Worm (Caenorhabditis elegans): Measurements from ENCODE around the gene sma-1.

sma-1 gene

DNA sequence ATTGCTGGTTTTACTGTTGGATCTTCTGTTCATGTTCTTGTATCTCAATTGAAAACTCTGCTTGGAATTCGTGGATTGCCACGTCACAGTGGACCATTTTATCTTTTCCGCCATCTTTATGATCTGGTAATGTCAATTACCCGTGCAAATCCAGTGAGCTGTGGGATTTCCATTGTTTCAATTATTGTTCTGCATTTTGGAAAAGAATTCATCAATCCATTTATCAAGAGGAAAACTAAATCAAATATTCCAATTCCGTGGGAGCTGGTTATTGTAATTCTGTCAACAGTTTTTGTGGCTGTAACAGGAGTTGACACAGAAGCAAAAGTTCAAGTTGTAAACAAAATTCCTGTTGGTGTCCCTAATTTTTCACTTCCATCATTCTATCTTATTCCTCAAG lies 22.6 kb upstream of the sma-1 start:
- TF ChIP-seq unc-62 (GFP tag; optimal IDR thresholded peaks at IDR 0.05 in 1 of 2) (peak in 1 of 2 experiments; percentile 92), unc-62 (tag; optimal IDR thresholded peaks at IDR 0.05) (no peak), ztf-11 (tag; optimal IDR thresholded peaks at IDR 0.05) (no peak)

DNA sequence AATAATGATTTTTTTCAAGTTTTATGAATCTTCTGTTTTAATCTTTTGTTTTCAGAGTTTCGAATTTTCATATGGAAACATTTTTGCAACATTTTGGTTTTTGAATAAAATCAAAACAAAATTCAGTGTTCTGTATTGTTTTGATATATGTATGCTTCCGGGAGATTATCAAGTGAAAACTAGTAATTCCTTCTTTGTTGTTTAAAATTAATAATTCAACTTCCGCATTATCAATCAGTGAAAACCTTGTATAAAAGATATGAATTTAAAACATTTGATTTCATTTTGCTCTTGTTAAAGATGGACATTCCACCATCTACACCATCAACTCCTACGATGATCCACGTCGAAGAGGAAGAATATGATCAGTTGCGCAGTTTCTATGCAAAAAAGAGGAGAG lies 19.5 kb upstream of the sma-1 start, which contains the start of gene sulp-5:
Gene sulp-5 (plus strand): TSS at position 301 of the 400 bp plus-strand sequence.
- no peak for TF ChIP-seq hmg-1.1 (GFP tag; IDR thresholded peaks at IDR 0.05)
- no peak for TF ChIP-seq R02D3.7 (tag; optimal IDR thresholded peaks at IDR 0.05)
- TF ChIP-seq arid-1 (GFP tag; conservative IDR thresholded peaks at IDR 0.05): no peak
- TF ChIP-seq nhr-42 (GFP tag; IDR thresholded peaks at IDR 0.05): no peak

DNA sequence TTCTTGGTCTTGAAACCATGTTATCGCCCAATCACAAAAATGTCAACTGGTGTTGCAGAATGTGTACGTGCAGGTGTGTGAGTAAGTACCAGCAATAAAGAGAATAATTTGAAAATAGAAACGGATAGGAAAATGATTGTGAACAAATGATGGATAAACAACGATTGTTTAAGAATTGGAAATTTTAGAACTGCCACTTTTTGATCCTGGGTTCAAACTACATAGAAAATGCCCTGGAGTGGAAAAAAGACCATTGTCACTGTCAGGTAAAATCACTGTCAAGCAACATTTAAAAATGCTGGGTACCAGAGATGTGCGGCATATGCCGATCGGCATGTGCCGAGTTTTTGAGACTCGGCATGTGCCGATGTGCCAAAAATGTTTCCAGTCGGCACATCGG lies 16.0 kb upstream of the sma-1 start:
- peak in 1 of 2 experiments; percentile 7 for TF ChIP-seq mdl-1 (tag; optimal IDR thresholded peaks at IDR 0.05)
- TF ChIP-seq nhr-28 (tag; optimal IDR thresholded peaks at IDR 0.05): peak; percentile 33
- peak in 1 of 2 experiments; percentile 92 for TF ChIP-seq unc-62 (GFP tag; optimal IDR thresholded peaks at IDR 0.05 in 1 of 2)
- TF ChIP-seq unc-62 (tag; optimal IDR thresholded peaks at IDR 0.05): no peak
- no peak for TF ChIP-seq lin-39 (tag; optimal IDR thresholded peaks at IDR 0.05)

DNA sequence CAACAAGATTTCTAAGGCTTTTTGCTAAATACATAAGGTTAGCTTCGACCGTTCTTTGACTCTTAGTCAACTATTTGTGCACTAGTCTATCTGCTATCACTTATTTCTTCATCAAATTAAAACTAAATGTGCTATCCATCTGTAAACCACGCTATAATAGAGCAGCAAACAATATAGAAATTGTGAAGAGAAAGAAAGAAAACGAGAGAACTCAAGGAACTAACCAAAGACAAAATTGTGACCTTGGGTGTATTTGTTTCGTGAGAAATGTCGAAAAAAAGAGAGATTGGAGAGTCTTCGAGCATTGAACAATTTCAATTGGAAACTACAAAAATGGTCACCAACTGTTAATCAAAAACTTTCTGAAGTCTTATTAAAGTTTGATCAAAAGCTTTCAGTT lies 14.2 kb upstream of the sma-1 start:
- TF ChIP-seq jun-1 (tag; optimal IDR thresholded peaks at IDR 0.05) (no peak), hif-1 (tag; optimal IDR thresholded peaks at IDR 0.05) (no peak), zag-1 (tag; optimal IDR thresholded peaks at IDR 0.05) (no peak), zfp-2 (tag; optimal IDR thresholded peaks at IDR 0.05) (no peak), hlh-30 (tag; optimal IDR thresholded peaks at IDR 0.05; ENCODE audit: insufficient read depth) (peak; percentile 18), rbr-2 (tag; optimal IDR thresholded peaks at IDR 0.05) (no peak), fos-1 (tag; optimal IDR thresholded peaks at IDR 0.05) (no peak), mep-1 (tag; optimal IDR thresholded peaks at IDR 0.05) (peak; percentile 28), ZK337.2 (GFP tag; IDR thresholded peaks at IDR 0.05) (no peak), F26F4.8 (GFP tag; conservative IDR thresholded peaks at IDR 0.05) (no peak), daf-16 (GFP tag; optimal IDR thresholded peaks at IDR 0.05) (no peak), daf-16 (tag; optimal IDR thresholded peaks at IDR 0.05) (peak; percentile 82), nhr-28 (tag; optimal IDR thresholded peaks at IDR 0.05) (peak; percentile 84), pqm-1 (tag; optimal IDR thresholded peaks at IDR 0.05) (peak; percentile 29), Y5F2A.4 (GFP tag; optimal IDR thresholded peaks at IDR 0.05) (no peak), dmd-6 (GFP tag; IDR thresholded peaks at IDR 0.05) (peak; percentile 83), dve-1 (tag; optimal IDR thresholded peaks at IDR 0.05; ENCODE audit: insufficient read depth) (peak; percentile 77), arid-1 (GFP tag; conservative IDR thresholded peaks at IDR 0.05) (no peak), F49E8.2 (tag; optimal IDR thresholded peaks at IDR 0.05; ENCODE audit: borderline replicate concordance) (no peak), ceh-20 (GFP tag; IDR thresholded peaks at IDR 0.05) (no peak), nhr-77 (tag; optimal IDR thresholded peaks at IDR 0.05) (peak; percentile 80), unc-39 (tag; optimal IDR thresholded peaks at IDR 0.05) (no peak), mdl-1 (tag; optimal IDR thresholded peaks at IDR 0.05) (peak in 1 of 2 experiments; percentile 56)

DNA sequence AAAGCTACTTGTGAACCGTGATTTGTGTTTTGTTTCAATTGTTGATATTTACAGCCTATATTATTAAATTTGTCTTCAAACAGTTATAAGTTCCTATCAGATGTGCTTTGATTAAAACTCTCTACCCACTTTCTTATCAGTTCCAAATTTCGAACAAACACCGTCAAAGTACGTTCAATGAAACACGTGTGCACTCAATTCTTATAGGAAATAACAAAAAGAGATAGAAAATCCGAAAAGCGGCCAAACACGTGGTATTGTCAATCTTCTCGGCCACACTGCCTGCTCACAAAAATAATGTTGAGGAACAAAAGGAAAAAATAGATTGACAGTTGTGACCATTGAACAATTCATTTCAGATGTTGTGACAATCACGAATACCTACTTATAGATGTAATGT lies 13.3 kb upstream of the sma-1 start:
- TF ChIP-seq php-3 (GFP tag; IDR thresholded peaks at IDR 0.05): no peak
- TF ChIP-seq hlh-11 (tag; optimal IDR thresholded peaks at IDR 0.05): peak; percentile 92
- TF ChIP-seq ZK337.2 (GFP tag; IDR thresholded peaks at IDR 0.05): no peak
- TF ChIP-seq gei-8 (GFP tag; optimal IDR thresholded peaks at IDR 0.05): no peak
- no peak for TF ChIP-seq arid-1 (GFP tag; conservative IDR thresholded peaks at IDR 0.05)
- no peak for TF ChIP-seq zip-11 (GFP tag; IDR thresholded peaks at IDR 0.05)
- peak; percentile 73 for TF ChIP-seq nhr-10 (tag; optimal IDR thresholded peaks at IDR 0.05)
- peak in 1 of 2 experiments; percentile 93 for TF ChIP-seq mdl-1 (tag; optimal IDR thresholded peaks at IDR 0.05)
- no peak for TF ChIP-seq ZK546.5 (tag; optimal IDR thresholded peaks at IDR 0.05)
- TF ChIP-seq daf-8 (GFP tag; IDR thresholded peaks at IDR 0.05): no peak
- peak; percentile 75; the same call in 1 of the 2 replicates for TF ChIP-seq mdt-29 (GFP tag; IDR thresholded peaks at IDR 0.05)
- TF ChIP-seq ceh-44 (GFP tag; IDR thresholded peaks at IDR 0.05): no peak
- no peak for TF ChIP-seq nhr-42 (GFP tag; IDR thresholded peaks at IDR 0.05)
- no peak for TF ChIP-seq pha-4 (GFP tag; IDR thresholded peaks at IDR 0.05)
- TF ChIP-seq pha-4 (tag; optimal IDR thresholded peaks at IDR 0.05): peak; percentile 2
- TF ChIP-seq hlh-30 (tag; optimal IDR thresholded peaks at IDR 0.05; ENCODE audit: insufficient read depth): peak; percentile 91
- peak; percentile 6 for TF ChIP-seq nhr-76 (tag; optimal IDR thresholded peaks at IDR 0.05)
- TF ChIP-seq T20F7.1 (GFP tag; optimal IDR thresholded peaks at IDR 0.05): peak; percentile 50
- TF ChIP-seq lin-38 (GFP tag; IDR thresholded peaks at IDR 0.05): no peak
- no peak for TF ChIP-seq Y48G9A.11 (GFP tag; IDR thresholded peaks at IDR 0.05)
- no peak for TF ChIP-seq lim-7 (GFP tag; IDR thresholded peaks at IDR 0.05)

All from whole organism, L4 larva.